Worm (Caenorhabditis elegans): ENCODE measurements around the gene T10D4.1.
A peak's percentile ranks its signal among the peaks of the same experiment; 100 is the strongest.

DNA sequence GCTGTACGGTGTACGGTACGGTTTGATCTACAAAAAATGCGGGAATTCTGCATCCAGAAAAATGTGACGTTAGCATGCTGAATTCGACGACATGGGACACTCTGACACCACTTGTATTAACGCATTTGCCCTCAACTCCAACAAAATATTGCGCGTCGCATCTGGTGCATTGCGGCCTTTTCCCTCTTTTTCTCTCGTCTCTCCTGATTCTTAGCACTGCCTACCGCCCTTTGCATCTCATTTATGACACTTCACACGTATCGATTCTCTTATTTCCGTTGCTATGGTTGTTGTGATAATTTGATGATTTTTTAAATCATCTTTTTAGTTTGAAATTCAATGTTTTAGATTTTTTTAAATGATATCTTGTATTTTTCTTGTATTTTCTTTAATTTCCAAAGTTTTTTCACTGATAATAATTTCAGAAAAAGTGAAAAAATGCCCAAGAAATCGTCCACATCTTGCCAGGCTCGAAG, 31.0 kb upstream of the T10D4.1 start, which contains the start of gene T10D4.6:
- no peak for TF ChIP-seq elt-3 (tag; optimal IDR thresholded peaks at IDR 0.05)
- peak; percentile 28 for TF ChIP-seq unc-55 (GFP tag; optimal IDR thresholded peaks at IDR 0.05)
- no peak for TF ChIP-seq F13H6.1 (tag; optimal IDR thresholded peaks at IDR 0.05)
- no peak for TF ChIP-seq aly-2 (tag; optimal IDR thresholded peaks at IDR 0.05)
- no peak for TF ChIP-seq R02D3.7 (tag; optimal IDR thresholded peaks at IDR 0.05)
- TF ChIP-seq blmp-1 (tag; optimal IDR thresholded peaks at IDR 0.05; ENCODE audit: insufficient read depth), result no peak
- TF ChIP-seq nhr-25 (tag; optimal IDR thresholded peaks at IDR 0.05), result no peak
- TF ChIP-seq nhr-12 (tag; optimal IDR thresholded peaks at IDR 0.05), result no peak
- TF ChIP-seq nhr-77 (tag; optimal IDR thresholded peaks at IDR 0.05), result no peak
- TF ChIP-seq crh-2 (tag; optimal IDR thresholded peaks at IDR 0.05), result peak; percentile 30
